Worm (Caenorhabditis elegans) whole organism, young adult: ENCODE measurements around the gene Y116A8C.37.

Source experiments
- ekl-4 ChIP-seq: fragments of 200-800 bp; sonication (Bioruptor generic); IDR thresholded peaks from 2 replicates; pipeline ENCODE4 v1.3.6; 2022; ENCODE audit warnings: missing genetic modification reagents, missing genetic modification characterization, missing compliant biosample characterization
- mxl-1 ChIP-seq: sonication (generic microtip); optimal IDR thresholded peaks from 2 replicates; lab custom pipeline; 2016; ENCODE audit warnings: missing genetic modification characterization, missing compliant biosample characterization

ce11 chrIV:17111813-17112212, 19.1 kb downstream of the Y116A8C.37 start, which contains the start of gene Y116A8C.33:
- TF ChIP-seq ekl-4 (GFP tag; lab: Robert Waterston, UW) (no peak), mxl-1 (no peak)
